Worm (Caenorhabditis elegans): ENCODE results near the gene cwc-15.

The cwc-15 gene

DNA sequence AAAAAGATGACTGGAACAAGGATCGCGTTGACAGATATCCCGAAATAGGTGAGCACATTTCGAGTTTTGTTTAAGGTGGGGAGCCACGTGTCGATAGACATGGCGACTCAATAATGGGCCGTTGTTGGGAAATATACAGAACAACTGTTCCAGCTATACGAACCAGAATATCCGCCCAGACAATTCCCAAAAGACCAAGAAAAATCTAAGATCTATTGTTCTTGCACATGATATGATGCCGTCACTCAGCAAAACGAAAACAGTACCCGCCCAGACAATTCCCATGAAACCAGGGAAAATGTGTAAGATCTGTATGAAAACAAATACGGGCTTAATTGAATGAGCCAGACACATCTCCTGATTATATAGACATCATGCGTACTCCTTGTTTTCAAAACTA, 15.6 kb upstream of the cwc-15 start, which contains the start of gene str-231:
Gene str-231, minus strand, starts transcription at position 101 of the 400 bp plus-strand sequence.
- TF ChIP-seq nhr-84 (tag; optimal IDR thresholded peaks at IDR 0.05), result no peak
- TF ChIP-seq fkh-8 (tag; optimal IDR thresholded peaks at IDR 0.05), result peak; percentile 38
- no peak for TF ChIP-seq efl-1 (optimal IDR thresholded peaks at IDR 0.05)
- peak in 1 of 2 experiments; percentile 45 for TF ChIP-seq efl-1 (GFP tag; optimal IDR thresholded peaks at IDR 0.05 in 1 of 2)
- no peak for TF ChIP-seq unc-62 (GFP tag; optimal IDR thresholded peaks at IDR 0.05)
- TF ChIP-seq ama-1 (optimal IDR thresholded peaks at IDR 0.05), result no peak

ce11 chrV:16009564-16009963, 13.6 kb upstream of the cwc-15 start, which contains the start of gene str-233:
Gene str-233 (minus strand): TSS chrV:16009664.
- no peak for TF ChIP-seq nhr-20 (tag; optimal IDR thresholded peaks at IDR 0.05)
- no peak for TF ChIP-seq elt-2 (tag; optimal IDR thresholded peaks at IDR 0.05)
- no peak for TF ChIP-seq zag-1 (tag; optimal IDR thresholded peaks at IDR 0.05)
- TF ChIP-seq snpc-4 (tag; optimal IDR thresholded peaks at IDR 0.05), result no peak
- TF ChIP-seq tbx-2 (tag; optimal IDR thresholded peaks at IDR 0.05), result no peak
- no peak for TF ChIP-seq nhr-76 (tag; optimal IDR thresholded peaks at IDR 0.05)
- no peak for TF ChIP-seq lsy-2 (tag; optimal IDR thresholded peaks at IDR 0.05)
- TF ChIP-seq aha-1 (tag; optimal IDR thresholded peaks at IDR 0.05), result no peak
- TF ChIP-seq irx-1 (tag; optimal IDR thresholded peaks at IDR 0.05), result no peak
- TF ChIP-seq pqm-1 (tag; optimal IDR thresholded peaks at IDR 0.05), result no peak
- TF ChIP-seq Y116A8C.19 (tag; optimal IDR thresholded peaks at IDR 0.05; ENCODE audit: borderline replicate concordance), result no peak
- no peak for TF ChIP-seq hpl-2 (GFP tag; optimal IDR thresholded peaks at IDR 0.05)
- no peak for TF ChIP-seq efl-3 (GFP tag; optimal IDR thresholded peaks at IDR 0.05)
- TF ChIP-seq egl-13 (tag; optimal IDR thresholded peaks at IDR 0.05), result no peak
- TF ChIP-seq mdl-1 (tag; optimal IDR thresholded peaks at IDR 0.05), result no peak
- no peak for TF ChIP-seq dsc-1 (tag; optimal IDR thresholded peaks at IDR 0.05)
- no peak for TF ChIP-seq ceh-90 (tag; optimal IDR thresholded peaks at IDR 0.05)
- no peak for TF ChIP-seq unc-98 (GFP tag; IDR thresholded peaks at IDR 0.05)
- no peak for TF ChIP-seq unc-30 (tag; optimal IDR thresholded peaks at IDR 0.05)
- no peak for TF ChIP-seq nhr-90 (tag; optimal IDR thresholded peaks at IDR 0.05; ENCODE audit: poor library complexity)

DNA sequence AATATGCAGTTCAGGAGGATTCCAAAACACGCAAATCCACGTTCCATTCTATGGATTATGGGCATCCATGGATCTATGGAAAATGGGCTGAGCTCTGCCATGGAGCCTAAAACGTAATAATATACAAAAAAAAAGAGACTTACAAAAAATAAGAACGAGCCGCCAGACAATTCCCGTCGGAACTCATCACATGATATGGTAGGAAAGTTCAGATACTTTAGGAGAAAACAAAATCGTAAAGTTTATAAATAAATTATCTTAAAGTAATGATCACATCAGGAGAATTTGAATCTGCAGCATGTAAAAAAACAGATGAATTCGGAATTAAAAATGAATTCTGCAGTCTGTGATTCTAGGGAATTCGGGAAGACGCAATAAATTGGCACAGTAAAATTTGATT, 7.5 kb upstream of the cwc-15 start, which contains the start of gene str-232:
Gene str-232, minus strand, starts transcription at position 101 of the 400 bp plus-strand sequence.
- TF ChIP-seq blmp-1 (tag; optimal IDR thresholded peaks at IDR 0.05), result no peak
- no peak for TF ChIP-seq C16A3.4 (tag; optimal IDR thresholded peaks at IDR 0.05)
- no peak for TF ChIP-seq hlh-4 (tag; optimal IDR thresholded peaks at IDR 0.05)
- no peak for TF ChIP-seq ceh-8 (GFP tag; optimal IDR thresholded peaks at IDR 0.05)

DNA sequence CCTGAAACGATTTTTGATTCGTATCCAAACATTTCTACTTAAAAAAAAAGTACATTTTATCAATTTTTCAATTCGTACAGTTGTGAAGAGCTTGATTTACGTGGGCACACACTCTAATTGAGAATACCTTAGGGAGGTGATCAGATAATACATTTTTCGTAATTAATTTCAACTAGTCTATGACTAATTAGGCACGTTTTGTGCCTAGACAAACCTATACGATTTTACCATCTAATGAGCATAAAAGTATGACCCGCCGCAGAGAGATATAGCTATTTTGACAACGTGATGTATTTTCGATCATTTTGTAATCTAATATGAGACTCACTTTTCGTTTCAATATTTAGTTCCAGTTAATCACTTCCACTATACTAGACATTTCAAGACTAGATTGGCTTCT, 6.2 kb upstream of the cwc-15 start:
- TF ChIP-seq ceh-8 (GFP tag; optimal IDR thresholded peaks at IDR 0.05), result peak; percentile 66
- TF ChIP-seq zip-4 (GFP tag; optimal IDR thresholded peaks at IDR 0.05), result no peak
- no peak for TF ChIP-seq fkh-10 (GFP tag; optimal IDR thresholded peaks at IDR 0.05)

ce11 chrV:16017671-16018070, 5.5 kb upstream of the cwc-15 start, which contains the start of gene srx-43:
Gene srx-43 (plus strand): TSS chrV:16017971.
- TF ChIP-seq nhr-84 (tag; optimal IDR thresholded peaks at IDR 0.05), result no peak
- TF ChIP-seq nhr-85 (tag), result no peak
- no peak for TF ChIP-seq sup-37 (GFP tag; optimal IDR thresholded peaks at IDR 0.05)
- TF ChIP-seq pag-3 (tag; optimal IDR thresholded peaks at IDR 0.05; ENCODE audit: borderline replicate concordance, insufficient read depth), result no peak
- no peak for TF ChIP-seq hlh-17 (GFP tag; optimal IDR thresholded peaks at IDR 0.05; ENCODE audit: borderline replicate concordance)
